Worm (Caenorhabditis elegans): ENCODE measurements around the gene F11A5.18.

Gene F11A5.18

DNA sequence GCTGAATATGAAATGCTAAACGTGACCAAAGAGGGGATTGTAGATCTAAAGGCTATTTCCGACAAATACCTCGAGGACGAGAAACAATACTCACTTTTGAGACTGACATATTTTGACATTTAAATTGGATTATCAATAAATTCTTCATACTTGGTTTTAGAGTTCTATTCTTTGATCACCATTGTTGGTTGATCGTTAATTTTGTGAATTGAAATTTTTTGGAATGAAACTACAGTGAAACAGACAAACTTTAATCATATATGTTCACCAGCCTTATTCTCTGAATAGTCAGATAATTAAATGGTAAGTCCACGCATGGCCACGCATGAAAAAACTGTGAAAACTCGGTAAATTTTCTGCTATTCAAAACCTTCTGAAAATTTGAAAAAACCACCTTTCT, at the start of gene F11A5.18:
F11A5.18 (plus strand) TSS at position 301 of the 400 bp plus-strand sequence.
- TF ChIP-seq K02D7.2 (tag; optimal IDR thresholded peaks at IDR 0.05), result no peak
- TF ChIP-seq nhr-11 (tag; optimal IDR thresholded peaks at IDR 0.05), result no peak
- no peak for TF ChIP-seq ceh-2 (tag; optimal IDR thresholded peaks at IDR 0.05)
- no peak for TF ChIP-seq pqm-1 (tag; optimal IDR thresholded peaks at IDR 0.05)
- TF ChIP-seq hlh-30 (tag; optimal IDR thresholded peaks at IDR 0.05; ENCODE audit: insufficient read depth), result no peak
- TF ChIP-seq pag-3 (tag; optimal IDR thresholded peaks at IDR 0.05; ENCODE audit: borderline replicate concordance), result no peak
- no peak for TF ChIP-seq ttx-3 (tag; optimal IDR thresholded peaks at IDR 0.05)
- TF ChIP-seq hlh-6 (tag; optimal IDR thresholded peaks at IDR 0.05), result no peak
- no peak for TF ChIP-seq ceh-31 (tag; optimal IDR thresholded peaks at IDR 0.05)
- no peak for TF ChIP-seq ceh-19 (GFP tag; optimal IDR thresholded peaks at IDR 0.05)
- TF ChIP-seq nhr-232 (tag; optimal IDR thresholded peaks at IDR 0.05), result no peak
- no peak for TF ChIP-seq pha-4 (tag; optimal IDR thresholded peaks at IDR 0.05)
- no peak for TF ChIP-seq unc-86 (tag; optimal IDR thresholded peaks at IDR 0.05)
- TF ChIP-seq hlh-15 (tag; optimal IDR thresholded peaks at IDR 0.05), result no peak
- TF ChIP-seq ceh-45 (GFP tag; IDR thresholded peaks at IDR 0.05), result no peak

- TF ChIP-seq pax-1 (tag; optimal IDR thresholded peaks at IDR 0.05) (no peak), gmeb-2 (tag; optimal IDR thresholded peaks at IDR 0.05) (no peak), dmd-4 (tag; optimal IDR thresholded peaks at IDR 0.05; ENCODE audit: borderline replicate concordance) (no peak), ztf-16 (tag; optimal IDR thresholded peaks at IDR 0.05) (no peak), ceh-22 (tag; optimal IDR thresholded peaks at IDR 0.05) (no peak), tbx-7 (tag; optimal IDR thresholded peaks at IDR 0.05) (no peak), sox-2 (GFP tag; IDR thresholded peaks at IDR 0.05) (no peak), sdc-2 (tag; optimal IDR thresholded peaks at IDR 0.05) (no peak), che-1 (tag; optimal IDR thresholded peaks at IDR 0.05) (no peak), ttx-3 (tag; optimal IDR thresholded peaks at IDR 0.05) (no peak), Y22D7AL.16 (tag; optimal IDR thresholded peaks at IDR 0.05) (no peak), pqm-1 (tag; optimal IDR thresholded peaks at IDR 0.05) (no peak), fax-1 (tag; optimal IDR thresholded peaks at IDR 0.05) (no peak), ceh-18 (tag; optimal IDR thresholded peaks at IDR 0.05) (no peak)
Measured at ce11 chrV:16153375-16153774, 49.3 kb upstream of the F11A5.18 start, which contains the start of gene str-254. Gene str-254 (minus strand): TSS chrV:16153475.

ce11 chrV:16155111-16155510, 47.6 kb upstream of the F11A5.18 start, which contains the start of gene str-97:
Gene str-97 (minus strand): TSS chrV:16155211.
- TF ChIP-seq madf-2 (tag; optimal IDR thresholded peaks at IDR 0.05), result no peak
- no peak for TF ChIP-seq gmeb-2 (tag; optimal IDR thresholded peaks at IDR 0.05)
- TF ChIP-seq fkh-10 (GFP tag; optimal IDR thresholded peaks at IDR 0.05), result no peak
- TF ChIP-seq elt-2 (tag; optimal IDR thresholded peaks at IDR 0.05), result no peak
- TF ChIP-seq sox-2 (GFP tag; IDR thresholded peaks at IDR 0.05), result no peak
- TF ChIP-seq ceh-9 (tag; optimal IDR thresholded peaks at IDR 0.05), result no peak
- no peak for TF ChIP-seq F13H6.1 (tag; optimal IDR thresholded peaks at IDR 0.05)
- TF ChIP-seq ets-4 (tag; optimal IDR thresholded peaks at IDR 0.05), result no peak
- TF ChIP-seq pha-2 (tag; optimal IDR thresholded peaks at IDR 0.05), result no peak
- no peak for TF ChIP-seq lim-6 (tag; optimal IDR thresholded peaks at IDR 0.05)
- no peak for TF ChIP-seq ahr-1 (tag; optimal IDR thresholded peaks at IDR 0.05)
- TF ChIP-seq nhr-11 (tag; optimal IDR thresholded peaks at IDR 0.05), result no peak
- no peak for TF ChIP-seq T23F11.4 (GFP tag; optimal IDR thresholded peaks at IDR 0.05)
- TF ChIP-seq tbx-2 (tag; optimal IDR thresholded peaks at IDR 0.05), result no peak
- TF ChIP-seq nhr-232 (tag; optimal IDR thresholded peaks at IDR 0.05), result no peak
- no peak for TF ChIP-seq unc-42 (tag; optimal IDR thresholded peaks at IDR 0.05)
- no peak for TF ChIP-seq ceh-34 (tag; optimal IDR thresholded peaks at IDR 0.05)
- no peak for TF ChIP-seq fax-1 (tag; optimal IDR thresholded peaks at IDR 0.05)
